Worm (Caenorhabditis elegans) whole organism, L4/young adult: ENCODE measurements around the gene str-253.

ENCODE experiments used
- W03F9.2 ChIP-seq: fragments of 150-350 bp; optimal IDR thresholded peaks from 2 replicates; lab custom pipeline; 2014; ENCODE audit warnings: missing biosample characterization, missing genetic modification characterization
- him-1 ChIP-seq: sonication (generic microtip); optimal IDR thresholded peaks from 2 replicates; lab custom pipeline; 2016; ENCODE audit warnings: missing genotype, missing genetic modification reagents, missing genetic modification characterization, missing compliant biosample characterization

DNA sequence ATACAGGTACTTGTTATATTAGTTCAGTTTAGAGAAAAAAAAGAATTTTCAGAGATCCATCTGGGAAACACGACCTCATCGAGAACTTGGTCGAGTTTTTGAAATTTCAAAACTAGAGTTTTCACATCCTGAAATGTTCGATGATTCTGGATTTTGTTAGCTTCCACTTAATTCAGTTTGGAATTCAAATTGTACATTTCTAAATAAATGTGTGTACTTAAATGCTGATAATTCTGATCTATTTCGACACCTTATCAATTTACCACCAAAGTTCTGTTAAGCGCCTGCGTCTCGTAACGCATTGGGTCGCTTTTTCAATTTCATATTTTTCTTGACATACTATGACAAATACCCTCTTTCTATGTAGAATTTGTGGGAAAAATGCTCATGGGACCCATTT is 40.2 kb upstream of the str-253 start, which contains the start of gene nhr-226:
- no peak for TF ChIP-seq him-1
- no peak for TF ChIP-seq W03F9.2 (tag; lab: Kevin White, UChicago)
